Worm (Caenorhabditis elegans) whole organism, late embryonic: Measurements from ENCODE around the gene fbxa-169.

Experiments used
- K09A11.1 ChIP-seq: sonication (generic microtip); optimal IDR thresholded peaks from 2 replicates; lab custom pipeline; 2017; ENCODE audit warnings: antibody characterized with exemption, mild to moderate bottlenecking, missing genetic modification characterization, missing compliant biosample characterization; ENCODE audit not compliant: insufficient read depth
- elt-2 ChIP-seq: sonication (generic microtip); optimal IDR thresholded peaks from 2 replicates; lab custom pipeline; 2016; ENCODE audit warnings: missing genetic modification reagents, missing genetic modification characterization, missing compliant biosample characterization
- ets-4 ChIP-seq: sonication (generic microtip); optimal IDR thresholded peaks from 2 replicates; lab custom pipeline; 2016; ENCODE audit warnings: missing genetic modification characterization, missing compliant biosample characterization
- nfya-1 ChIP-seq: sonication (generic microtip); optimal IDR thresholded peaks from 2 replicates; lab custom pipeline; 2017; ENCODE audit warnings: missing genetic modification characterization, mild to moderate bottlenecking, missing compliant biosample characterization, antibody characterized with exemption, moderate library complexity
- sox-4 ChIP-seq: sonication (generic microtip); optimal IDR thresholded peaks from 2 replicates; lab custom pipeline; 2017; ENCODE audit warnings: mild to moderate bottlenecking, missing genetic modification characterization, inconsistent platforms, missing compliant biosample characterization
- unc-3 ChIP-seq, 2 experiments: fragments of 200-800 bp in 1 of 2; sonication (Bioruptor generic) in 1 of 2; sonication (generic microtip) in 1 of 2; conservative IDR thresholded peaks in 1 of 2; optimal IDR thresholded peaks in 1 of 2; 2 replicates each; pipeline versions ENCODE4 v1.3.6 to Lab custom; 2016 to 2022; ENCODE audit warnings: missing compliant biosample characterization in 2 of 2, missing genetic modification characterization in 2 of 2, missing genetic modification reagents in 1 of 2

DNA sequence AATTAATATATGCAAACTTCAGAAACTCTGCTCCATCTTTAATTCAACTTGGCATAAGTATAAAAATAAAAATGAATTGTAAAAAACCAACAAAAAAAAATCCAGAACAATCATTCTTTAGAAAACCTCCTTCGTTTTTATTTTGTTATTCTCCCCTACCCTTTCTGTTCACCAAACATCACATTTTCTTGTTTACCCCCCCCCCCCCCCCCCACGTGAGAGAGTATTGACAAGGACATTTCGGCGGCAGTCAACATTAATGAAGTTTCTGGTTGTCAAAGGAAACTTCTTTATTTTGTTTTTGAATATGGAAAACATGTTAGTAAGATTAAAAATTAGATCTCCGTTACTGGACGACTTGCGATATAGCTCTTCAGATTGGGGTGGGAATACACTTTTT lies 33.8 kb upstream of the fbxa-169 start:
- TF ChIP-seq elt-2 (tag; lab: Kevin White, UChicago) (no peak), unc-3 (GFP tag; conservative IDR thresholded peaks at IDR 0.05; lab: Robert Waterston, UW) (no peak), unc-3 (tag; optimal IDR thresholded peaks at IDR 0.05; lab: Kevin White, UChicago) (no peak), ets-4 (no peak), K09A11.1 (tag; lab: Kevin White, UChicago) (no peak), sox-4 (tag; lab: Kevin White, UChicago) (no peak), nfya-1 (tag; lab: Kevin White, UChicago) (no peak)
